Fruit fly (Drosophila melanogaster): ENCODE results near the gene salt.

dm6 chr3R:31800663-31801062 lies 46.2 kb upstream of the salt start, which contains the start of gene Ir100a:
- TF ChIP-seq gsb (GFP tag; IDR thresholded peaks at IDR 0.05): no peak
- no peak for TF ChIP-seq CG7357 (GFP tag; IDR thresholded peaks at IDR 0.05)
- TF ChIP-seq dmrt11E (tag; optimal IDR thresholded peaks at IDR 0.05): no peak
- no peak for TF ChIP-seq CG33213 (GFP tag; optimal IDR thresholded peaks at IDR 0.05)
- TF ChIP-seq oc (tag; optimal IDR thresholded peaks at IDR 0.05): no peak
- no peak for TF ChIP-seq NK7.1 (GFP tag; optimal IDR thresholded peaks at IDR 0.05)
- no peak for TF ChIP-seq CHES-1-like (GFP tag; optimal IDR thresholded peaks at IDR 0.05)
- TF ChIP-seq aop (GFP tag; IDR thresholded peaks at IDR 0.05): no peak
- TF ChIP-seq fru (optimal IDR thresholded peaks at IDR 0.05): no peak
- TF ChIP-seq CG17385 (GFP tag; optimal IDR thresholded peaks at IDR 0.05): no peak

All from whole organism, embryonic.